Fruit fly (Drosophila melanogaster) whole organism, prepupa: ENCODE results near the gene ddbt.

ENCODE experiments used
- CG10631 ChIP-seq: fragments of 200-800 bp; sonication (Bioruptor generic); optimal IDR thresholded peaks from 2 replicates; lab custom pipeline; 2016; ENCODE audit warnings: missing biosample characterization, missing genetic modification characterization
- CG15336 ChIP-seq: fragments of 200-800 bp; sonication (Bioruptor generic); IDR thresholded peaks from 2 replicates; pipeline ENCODE4 v1.3.6; 2022; ENCODE audit warnings: missing biosample characterization, missing genetic modification characterization
- Met ChIP-seq: fragments of 200-800 bp; sonication (Bioruptor generic); optimal IDR thresholded peaks from 3 replicates; lab custom pipeline; 2016; ENCODE audit warnings: missing biosample characterization, missing genetic modification characterization
- cyc ChIP-seq: fragments of 200-800 bp; sonication (Bioruptor generic); optimal IDR thresholded peaks from 3 replicates; lab custom pipeline; 2016; ENCODE audit warnings: missing biosample characterization, missing genetic modification characterization

dm6 chr3L:273291-273690, 43.6 kb upstream of the ddbt start, which contains the start of gene CG32845:
- TF ChIP-seq cyc (GFP tag; lab: Kevin White, UChicago) (no peak), Met (GFP tag; lab: Kevin White, UChicago) (no peak), CG15336 (GFP tag; lab: Robert Waterston, UW) (no peak), CG10631 (GFP tag; lab: Kevin White, UChicago) (no peak)
